Fruit fly (Drosophila melanogaster): Measurements from ENCODE around the gene CG6770.

CG6770 gene

DNA sequence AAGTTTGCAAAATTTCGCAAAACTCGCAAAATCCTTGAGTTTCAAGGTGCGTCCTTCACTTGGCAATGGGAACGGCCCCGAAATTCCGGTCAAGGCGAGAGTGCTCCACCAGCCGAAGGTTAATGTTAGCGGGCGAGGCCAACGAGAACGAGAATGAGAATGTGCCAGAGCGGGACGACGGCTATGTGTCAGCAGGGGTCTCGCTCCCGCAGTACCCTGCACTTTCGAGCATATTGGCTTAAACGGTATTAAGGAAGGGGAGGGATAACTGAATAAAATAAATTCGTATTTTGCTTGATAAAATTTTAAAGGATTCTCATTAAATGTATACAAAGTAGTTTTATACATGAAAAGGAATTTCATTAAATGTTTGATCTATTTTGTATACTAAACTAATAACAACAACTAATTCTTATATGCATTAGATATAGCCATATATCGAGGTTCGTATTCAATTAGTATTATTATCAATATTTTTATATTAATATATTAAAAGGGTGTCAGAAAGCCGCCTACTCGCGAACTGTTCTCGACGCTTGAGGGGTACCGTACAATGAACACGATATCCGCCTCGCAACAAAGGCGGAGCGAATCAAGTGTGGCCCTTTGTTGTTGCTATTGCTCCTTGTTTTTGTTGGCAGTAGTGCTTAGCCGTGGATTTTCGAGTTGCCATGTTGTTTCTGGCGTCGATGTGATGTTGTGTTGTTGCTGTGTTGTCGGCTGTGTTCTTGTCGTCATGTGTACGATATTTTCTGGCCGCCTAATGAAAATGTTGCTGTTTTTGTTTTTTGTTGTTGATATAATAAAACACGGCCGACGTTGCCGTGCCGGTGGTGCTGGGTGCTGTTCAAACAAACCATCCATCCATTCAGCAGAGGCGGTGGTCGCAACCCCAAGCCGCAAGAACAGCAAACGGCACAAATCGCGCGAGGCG lies 39.3 kb downstream of the CG6770 start (continued):
- TF ChIP-seq Drgx (GFP tag; IDR thresholded peaks at IDR 0.05) = no peak
- TF ChIP-seq CG3726 (GFP tag; IDR thresholded peaks at IDR 0.05) = no peak
- TF ChIP-seq Mes4 (GFP tag; optimal IDR thresholded peaks at IDR 0.05) = peak; percentile 65
- TF ChIP-seq CG6813 (GFP tag; optimal IDR thresholded peaks at IDR 0.05) = peak; percentile 92
- TF ChIP-seq CG17186 (GFP tag; optimal IDR thresholded peaks at IDR 0.05) = peak; percentile 42
- TF ChIP-seq kni (GFP tag; optimal IDR thresholded peaks at IDR 0.05) = no peak
- peak; percentile 98 for TF ChIP-seq CG10979 (tag; optimal IDR thresholded peaks at IDR 0.05)
- no peak for TF ChIP-seq nerfin-2 (GFP tag; IDR thresholded peaks at IDR 0.05; ENCODE audit: partially characterized antibody)
- TF ChIP-seq ro (GFP tag; IDR thresholded peaks at IDR 0.05) = no peak
- TF ChIP-seq CG12219 (GFP tag; optimal IDR thresholded peaks at IDR 0.05) = peak; percentile 74
- TF ChIP-seq pfk (GFP tag; optimal IDR thresholded peaks at IDR 0.05) = no peak
- TF ChIP-seq fd3F (GFP tag; optimal IDR thresholded peaks at IDR 0.05) = peak; percentile 92
- no peak for TF ChIP-seq CG31224 (GFP tag; IDR thresholded peaks at IDR 0.05)
- no peak for TF ChIP-seq cad (GFP tag; optimal IDR thresholded peaks at IDR 0.05)
- TF ChIP-seq Fer1 (GFP tag; optimal IDR thresholded peaks at IDR 0.05) = peak; percentile 97
- TF ChIP-seq CG14667 (GFP tag; IDR thresholded peaks at IDR 0.05) = no peak
- peak; percentile 99 for TF ChIP-seq CG7556 (GFP tag; optimal IDR thresholded peaks at IDR 0.05)
- TF ChIP-seq crp (GFP tag; optimal IDR thresholded peaks at IDR 0.05) = peak in 1 of 2 experiments; percentile 58
- no peak for TF ChIP-seq Poxn (GFP tag; IDR thresholded peaks at IDR 0.05)
- TF ChIP-seq Bdp1 (GFP tag; optimal IDR thresholded peaks at IDR 0.05) = peak; percentile 39
- TF ChIP-seq p53 (GFP tag; optimal IDR thresholded peaks at IDR 0.05) = no peak
- TF ChIP-seq dysf (GFP tag; IDR thresholded peaks at IDR 0.05) = no peak
- TF ChIP-seq dan (GFP tag; IDR thresholded peaks at IDR 0.05) = no peak
- peak; percentile 21 for TF ChIP-seq CTCF (GFP tag; optimal IDR thresholded peaks at IDR 0.05)
- TF ChIP-seq lbe (GFP tag; optimal IDR thresholded peaks at IDR 0.05) = peak; percentile 73
- no peak for TF ChIP-seq Doc2 (GFP tag; IDR thresholded peaks at IDR 0.05)
- TF ChIP-seq Sry-β (GFP tag; optimal IDR thresholded peaks at IDR 0.05) = peak; percentile 39
- TF ChIP-seq D19A (tag; optimal IDR thresholded peaks at IDR 0.05) = peak; percentile 100
- TF ChIP-seq amos (GFP tag; IDR thresholded peaks at IDR 0.05; ENCODE audit: partially characterized antibody) = no peak
- TF ChIP-seq Dll (GFP tag; IDR thresholded peaks at IDR 0.05; ENCODE audit: partially characterized antibody) = no peak
- TF ChIP-seq CG12104 (GFP tag; optimal IDR thresholded peaks at IDR 0.05) = peak; percentile 96
- peak; percentile 77 for TF ChIP-seq Deaf1 (tag; optimal IDR thresholded peaks at IDR 0.05)
- TF ChIP-seq CG12659 (GFP tag; optimal IDR thresholded peaks at IDR 0.05) = peak; percentile 97
- TF ChIP-seq Chrac-16 (GFP tag; optimal IDR thresholded peaks at IDR 0.05) = peak; percentile 90
- TF ChIP-seq ara (GFP tag; IDR thresholded peaks at IDR 0.05) = no peak
- no peak for TF ChIP-seq Ada2b (GFP tag; IDR thresholded peaks at IDR 0.05)
- no peak for TF ChIP-seq inv (GFP tag; IDR thresholded peaks at IDR 0.05; ENCODE audit: partially characterized antibody)
- TF ChIP-seq hbn (GFP tag; IDR thresholded peaks at IDR 0.05; ENCODE audit: partially characterized antibody) = no peak
- TF ChIP-seq CG8944 (GFP tag; optimal IDR thresholded peaks at IDR 0.05) = peak; percentile 38
- no peak for TF ChIP-seq CG7963 (GFP tag; IDR thresholded peaks at IDR 0.05; ENCODE audit: partially characterized antibody)
- TF ChIP-seq gcm (GFP tag; optimal IDR thresholded peaks at IDR 0.05) = peak; percentile 96
- TF ChIP-seq Six4 (GFP tag; optimal IDR thresholded peaks at IDR 0.05) = peak; percentile 91
- TF ChIP-seq CG34422 (GFP tag; IDR thresholded peaks at IDR 0.05) = no peak
- no peak for TF ChIP-seq prd (optimal IDR thresholded peaks at IDR 0.05)
- no peak for TF ChIP-seq prd (GFP tag; IDR thresholded peaks at IDR 0.05)
- TF ChIP-seq CG16863 (GFP tag; optimal IDR thresholded peaks at IDR 0.05) = peak; percentile 71
- TF ChIP-seq Oaz (GFP tag; IDR thresholded peaks at IDR 0.05) = no peak
- peak; percentile 91 for TF ChIP-seq Xbp1 (GFP tag; optimal IDR thresholded peaks at IDR 0.05)
- no peak for TF ChIP-seq Ravus (GFP tag; IDR thresholded peaks at IDR 0.05)
